Fruit fly (Drosophila melanogaster) Kc167 (cell line): ENCODE data around the gene CG1578.

Experiments
- Myc ChIP-seq: fragments of >200 bp; optimal IDR thresholded peaks from 2 replicates; lab custom pipeline; 2017; ENCODE audit warnings: missing external identifiers
- Sin3A ChIP-seq: fragments of >200 bp; optimal IDR thresholded peaks from 2 replicates; lab custom pipeline; 2018; ENCODE audit warnings: missing external identifiers
- h ChIP-seq: fragments of >200 bp; optimal IDR thresholded peaks from 3 replicates; lab custom pipeline; 2018; ENCODE audit warnings: missing external identifiers
- psq ChIP-seq: fragments of >200 bp; optimal IDR thresholded peaks from 2 replicates; lab custom pipeline; 2017; ENCODE audit warnings: missing external identifiers
- ttk ChIP-seq: sonication (Bioruptor generic); optimal IDR thresholded peaks from 2 replicates; lab custom pipeline; 2017; ENCODE audit warnings: missing external identifiers

dm6 chrX:11788187-11788870, 28.0 kb downstream of the CG1578 start:
- TF ChIP-seq psq (lab: Kevin White, UChicago) (no peak), h (lab: Kevin White, UChicago) (no peak), Myc (lab: Kevin White, UChicago) (no peak), ttk (lab: Kevin White, UChicago) (no peak), Sin3A (lab: Kevin White, UChicago) (no peak)
